Fruit fly (Drosophila melanogaster): ENCODE measurements around the gene Ir7f.

Gene Ir7f

DNA sequence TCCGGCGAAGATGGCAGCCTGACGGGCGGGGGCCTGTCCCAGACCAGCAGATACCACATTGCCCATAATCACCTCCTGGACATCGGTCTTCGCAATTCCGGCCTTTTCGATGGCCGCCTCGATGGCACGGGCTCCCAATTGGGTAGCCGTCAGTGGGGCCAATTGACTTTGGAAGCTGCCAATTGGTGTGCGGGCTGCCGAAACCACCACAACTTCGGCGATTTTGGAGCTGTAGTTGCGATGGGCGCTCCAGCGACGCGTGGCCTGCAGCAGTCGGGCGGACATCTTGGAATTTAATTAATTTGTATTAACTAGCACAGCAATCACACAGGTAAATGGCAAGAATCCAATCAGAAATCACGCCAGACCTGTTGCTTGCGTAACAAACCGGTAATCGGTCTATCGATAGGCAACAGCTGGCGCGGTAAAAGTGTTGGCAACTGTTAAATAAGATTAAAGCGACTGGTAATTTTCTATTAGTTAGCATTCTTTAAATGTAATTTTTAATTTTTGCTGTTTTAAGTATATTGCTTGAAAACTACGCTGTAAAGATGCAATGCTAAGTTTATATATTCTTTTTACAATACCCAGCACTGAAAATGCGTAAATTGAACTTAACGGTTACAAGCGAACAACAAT lies 4.7 kb upstream of the Ir7f start, which contains the start of gene Acat1 (continued):
- peak; percentile 47; the same call in 1 of the 2 replicates for TF ChIP-seq Awh (GFP tag; IDR thresholded peaks at IDR 0.05)
- 0 out of 2 replicates have a peak, but pooled peaks have one; percentile 11 for TF ChIP-seq Nf-YA (GFP tag; IDR thresholded peaks at IDR 0.05)
- no peak for TF ChIP-seq slp2 (GFP tag; optimal IDR thresholded peaks at IDR 0.05)
- peak; percentile 12 for TF ChIP-seq cato (GFP tag; optimal IDR thresholded peaks at IDR 0.05; ENCODE audit: borderline replicate concordance)
- peak; percentile 53 for TF ChIP-seq chn (GFP tag; optimal IDR thresholded peaks at IDR 0.05)
- peak; percentile 64 for TF ChIP-seq CG18476 (GFP tag; optimal IDR thresholded peaks at IDR 0.05)
- TF ChIP-seq sqz (GFP tag; optimal IDR thresholded peaks at IDR 0.05), result no peak
- no peak for TF ChIP-seq CG32767 (GFP tag; IDR thresholded peaks at IDR 0.05)
- peak; percentile 46; the same call in 1 of the 2 replicates for TF ChIP-seq amos (GFP tag; IDR thresholded peaks at IDR 0.05; ENCODE audit: partially characterized antibody)
- TF ChIP-seq CG7786 (GFP tag; optimal IDR thresholded peaks at IDR 0.05), result peak; percentile 40
- no peak for TF ChIP-seq CG30431 (GFP tag; optimal IDR thresholded peaks at IDR 0.05)
- peak; percentile 23 for TF ChIP-seq Spps (tag; optimal IDR thresholded peaks at IDR 0.05)
- no peak for TF ChIP-seq CG9797 (GFP tag; optimal IDR thresholded peaks at IDR 0.05)
- no peak for TF ChIP-seq CG7839 (tag; optimal IDR thresholded peaks at IDR 0.05)
- peak; percentile 51 for TF ChIP-seq Scr (GFP tag; IDR thresholded peaks at IDR 0.05; ENCODE audit: partially characterized antibody)
- TF ChIP-seq dan (GFP tag; IDR thresholded peaks at IDR 0.05), result no peak
- no peak for TF ChIP-seq Deaf1 (tag; optimal IDR thresholded peaks at IDR 0.05)
- TF ChIP-seq fd102C (GFP tag; optimal IDR thresholded peaks at IDR 0.05), result no peak
- TF ChIP-seq CG15073 (GFP tag; optimal IDR thresholded peaks at IDR 0.05), result no peak
- TF ChIP-seq Lim3 (GFP tag; IDR thresholded peaks at IDR 0.05), result no peak
- no peak for TF ChIP-seq fd64A (GFP tag; optimal IDR thresholded peaks at IDR 0.05)
- no peak for TF ChIP-seq gce (GFP tag; IDR thresholded peaks at IDR 0.05)
- peak; percentile 1 for TF ChIP-seq crc (GFP tag; optimal IDR thresholded peaks at IDR 0.05)
- TF ChIP-seq sug (tag; optimal IDR thresholded peaks at IDR 0.05), result no peak
- 0 out of 3 replicates have a peak, but pooled peaks have one; percentile 17 for TF ChIP-seq Doc3 (GFP tag; IDR thresholded peaks at IDR 0.05; ENCODE audit: partially characterized antibody)
- TF ChIP-seq CG1529 (GFP tag; optimal IDR thresholded peaks at IDR 0.05), result no peak
- peak; percentile 58 for TF ChIP-seq CG14441 (GFP tag; IDR thresholded peaks at IDR 0.05)
- TF ChIP-seq stwl (tag; optimal IDR thresholded peaks at IDR 0.05), result peak; percentile 87
- no peak for TF ChIP-seq org-1 (GFP tag; optimal IDR thresholded peaks at IDR 0.05)
- TF ChIP-seq CG7357 (GFP tag; IDR thresholded peaks at IDR 0.05), result no peak
- TF ChIP-seq tna (GFP tag; IDR thresholded peaks at IDR 0.05; ENCODE audit: partially characterized antibody), result no peak
- TF ChIP-seq Fer2 (tag; optimal IDR thresholded peaks at IDR 0.05), result no peak
- TF ChIP-seq gsb (GFP tag; IDR thresholded peaks at IDR 0.05), result no peak
- TF ChIP-seq Ets65A (GFP tag), result peak; percentile 75
- peak; percentile 24; the same call in 1 of the 2 replicates for TF ChIP-seq ttk (GFP tag; IDR thresholded peaks at IDR 0.05)
- TF ChIP-seq usp (GFP tag; optimal IDR thresholded peaks at IDR 0.05), result no peak
- peak; percentile 47 for TF ChIP-seq CG9437 (GFP tag; optimal IDR thresholded peaks at IDR 0.05)
- no peak for TF ChIP-seq ftz-f1 (GFP tag; optimal IDR thresholded peaks at IDR 0.05)
- no peak for TF ChIP-seq CG12219 (GFP tag; optimal IDR thresholded peaks at IDR 0.05)
- no peak for TF ChIP-seq CG12071 (GFP tag; optimal IDR thresholded peaks at IDR 0.05)
- no peak for TF ChIP-seq CkIIα-i1 (GFP tag; IDR thresholded peaks at IDR 0.05)
- 0 out of 2 replicates have a peak, but pooled peaks have one; percentile 42 for TF ChIP-seq ranshi (GFP tag; IDR thresholded peaks at IDR 0.05)
- TF ChIP-seq croc (GFP tag; conservative IDR thresholded peaks at IDR 0.05), result no peak
- no peak for TF ChIP-seq fd3F (GFP tag; optimal IDR thresholded peaks at IDR 0.05)
- TF ChIP-seq Sry-δ (GFP tag; optimal IDR thresholded peaks at IDR 0.05), result peak; percentile 42
- peak; percentile 31 for TF ChIP-seq CHES-1-like (GFP tag; optimal IDR thresholded peaks at IDR 0.05)
- TF ChIP-seq bab2 (GFP tag; optimal IDR thresholded peaks at IDR 0.05), result peak; percentile 35
- TF ChIP-seq Tbp (GFP tag; optimal IDR thresholded peaks at IDR 0.05), result no peak
- no peak for TF ChIP-seq CG7745 (tag; optimal IDR thresholded peaks at IDR 0.05)
- no peak for TF ChIP-seq Stat92E (GFP tag; optimal IDR thresholded peaks at IDR 0.05)
